Fruit fly (Drosophila melanogaster) whole organism, embryonic: ENCODE data around the gene klu.

Experiments
- Atf6 ChIP-seq: fragments of 200-800 bp; sonication (Bioruptor generic); IDR thresholded peaks from 2 replicates; pipeline ENCODE4 v1.3.6; 2022; ENCODE audit warnings: missing biosample characterization, missing genetic modification characterization
- Bdp1 ChIP-seq: fragments of 200-800 bp; sonication (Bioruptor generic); optimal IDR thresholded peaks from 3 replicates; lab custom pipeline; 2016; ENCODE audit warnings: missing biosample characterization, missing genetic modification characterization
- CG10431 ChIP-seq: fragments of 200-800 bp; sonication (Bioruptor generic); optimal IDR thresholded peaks from 3 replicates; lab custom pipeline; 2018; ENCODE audit warnings: missing biosample characterization, mild to moderate bottlenecking, missing genetic modification characterization
- CG10979 ChIP-seq: fragments of 200-800 bp; sonication (Bioruptor generic); optimal IDR thresholded peaks from 2 replicates; lab custom pipeline; 2018; ENCODE audit warnings: missing biosample characterization, mild to moderate bottlenecking, missing genetic modification characterization, moderate library complexity
- CG11504 ChIP-seq: fragments of 200-800 bp; sonication (Bioruptor generic); optimal IDR thresholded peaks from 3 replicates; lab custom pipeline; 2019; ENCODE audit warnings: missing biosample characterization, mild to moderate bottlenecking, missing genetic modification characterization, moderate library complexity
- CG12071 ChIP-seq: fragments of 200-800 bp; sonication (Bioruptor generic); optimal IDR thresholded peaks from 3 replicates; lab custom pipeline; 2018; ENCODE audit warnings: missing biosample characterization, mild to moderate bottlenecking, missing genetic modification characterization
- CG12391 ChIP-seq: fragments of 200-800 bp; sonication (Bioruptor generic); optimal IDR thresholded peaks from 3 replicates; lab custom pipeline; 2018; ENCODE audit warnings: missing biosample characterization, mild to moderate bottlenecking, missing genetic modification characterization, moderate library complexity
- CG13287 ChIP-seq: fragments of 200-800 bp; sonication (Bioruptor generic); IDR thresholded peaks from 2 replicates; pipeline ENCODE4 v1.3.6; 2022; ENCODE audit warnings: missing biosample characterization, missing genetic modification characterization; ENCODE audit not compliant: partially characterized antibody
- CG13894 ChIP-seq: fragments of 200-800 bp; sonication (Bioruptor generic); optimal IDR thresholded peaks from 3 replicates; lab custom pipeline; 2018; ENCODE audit warnings: missing biosample characterization, mild to moderate bottlenecking, missing genetic modification characterization, moderate library complexity
- CG14667 ChIP-seq: fragments of 200-800 bp; sonication (Bioruptor generic); IDR thresholded peaks from 2 replicates; pipeline ENCODE4 v1.3.6; 2022; ENCODE audit warnings: missing biosample characterization, missing genetic modification characterization
- CG14710 ChIP-seq: fragments of 200-800 bp; sonication (Bioruptor generic); optimal IDR thresholded peaks from 3 replicates; lab custom pipeline; 2019; ENCODE audit warnings: missing biosample characterization, mild to moderate bottlenecking, missing genetic modification characterization, moderate library complexity
- CG14860 ChIP-seq: fragments of 200-800 bp; sonication (Bioruptor generic); IDR thresholded peaks from 3 replicates; pipeline ENCODE4 v1.3.6; 2022; ENCODE audit warnings: missing biosample characterization, missing genetic modification characterization; ENCODE audit not compliant: partially characterized antibody
- CG17829 ChIP-seq: fragments of 200-800 bp; optimal IDR thresholded peaks from 2 replicates; lab custom pipeline; 2019; ENCODE audit warnings: missing biosample characterization, mild to moderate bottlenecking, missing genetic modification characterization, moderate library complexity
- CG2875 ChIP-seq: fragments of 200-800 bp; sonication (Bioruptor generic); optimal IDR thresholded peaks from 2 replicates; lab custom pipeline; 2017; ENCODE audit warnings: missing biosample characterization, mild to moderate bottlenecking, missing genetic modification characterization, missing genetic modification reagents
- CG30403 ChIP-seq: fragments of 200-800 bp; sonication (Bioruptor generic); optimal IDR thresholded peaks from 3 replicates; lab custom pipeline; 2016; ENCODE audit warnings: missing biosample characterization, missing genetic modification characterization
- CG31441 ChIP-seq: fragments of 200-800 bp; sonication (Bioruptor generic); IDR thresholded peaks from 2 replicates; pipeline ENCODE4 v1.3.6; 2022; ENCODE audit warnings: missing biosample characterization, missing genetic modification characterization
- CG6689 ChIP-seq: fragments of 200-800 bp; sonication (Bioruptor generic); IDR thresholded peaks from 2 replicates; pipeline ENCODE4 v1.3.6; 2022; ENCODE audit warnings: missing biosample characterization, missing genetic modification characterization
- CG9727 ChIP-seq: fragments of 200-800 bp; sonication (Bioruptor generic); optimal IDR thresholded peaks from 3 replicates; lab custom pipeline; 2017; ENCODE audit warnings: missing biosample characterization, mild to moderate bottlenecking, missing genetic modification characterization
- Gsc ChIP-seq: fragments of 200-800 bp; sonication (Bioruptor generic); IDR thresholded peaks from 2 replicates; pipeline ENCODE4 v1.3.6; 2022; ENCODE audit warnings: missing biosample characterization, missing genetic modification characterization
- Hmr ChIP-seq: fragments of 200-800 bp; sonication (Bioruptor generic); optimal IDR thresholded peaks from 3 replicates; lab custom pipeline; 2017; ENCODE audit warnings: mild to moderate bottlenecking, missing biosample characterization, missing genetic modification reagents, missing genetic modification characterization
- Pdp1 ChIP-seq, 2 experiments: fragments of 200-800 bp; sonication (Bioruptor generic); optimal IDR thresholded peaks; 3 replicates each; lab custom pipeline; 2016; ENCODE audit warnings: missing biosample characterization in 2 of 2, missing genetic modification characterization in 2 of 2, mild to moderate bottlenecking in 1 of 2, moderate library complexity in 1 of 2
- Ravus ChIP-seq: fragments of 200-800 bp; sonication (Bioruptor generic); IDR thresholded peaks from 2 replicates; pipeline ENCODE4 v1.3.6; 2022; ENCODE audit warnings: missing biosample characterization, missing genetic modification characterization
- Sox102F ChIP-seq: fragments of 200-800 bp; sonication (Bioruptor generic); optimal IDR thresholded peaks from 2 replicates; lab custom pipeline; 2018; ENCODE audit warnings: missing biosample characterization, mild to moderate bottlenecking, missing genetic modification characterization, moderate library complexity
- Xbp1 ChIP-seq: fragments of 200-800 bp; sonication (Bioruptor generic); optimal IDR thresholded peaks from 3 replicates; lab custom pipeline; 2016; ENCODE audit warnings: missing biosample characterization, mild to moderate bottlenecking, missing genetic modification characterization
- Xrp1 ChIP-seq: fragments of 200-800 bp; sonication (Bioruptor generic); IDR thresholded peaks from 2 replicates; pipeline ENCODE4 v1.3.6; 2022; ENCODE audit warnings: missing biosample characterization, missing genetic modification characterization
- ac ChIP-seq: fragments of 200-800 bp; sonication (Bioruptor generic); optimal IDR thresholded peaks from 3 replicates; lab custom pipeline; 2017; ENCODE audit warnings: missing biosample characterization, mild to moderate bottlenecking, missing genetic modification characterization
- bsh ChIP-seq, 2 experiments: fragments of 200-800 bp; sonication (Bioruptor generic); optimal IDR thresholded peaks; 2 replicates each; lab custom pipeline; 2017 to 2018; ENCODE audit warnings: mild to moderate bottlenecking in 2 of 2, missing biosample characterization in 2 of 2, missing genetic modification characterization in 2 of 2, moderate library complexity in 1 of 2
- cad ChIP-seq: fragments of >200 bp; optimal IDR thresholded peaks from 2 replicates; lab custom pipeline; 2017; ENCODE audit warnings: missing biosample characterization, missing genetic modification characterization
- dmrt11E ChIP-seq: fragments of 200-800 bp; sonication (Bioruptor generic); optimal IDR thresholded peaks from 3 replicates; lab custom pipeline; 2018; ENCODE audit warnings: missing biosample characterization, mild to moderate bottlenecking, missing genetic modification characterization, moderate library complexity
- gcm ChIP-seq: fragments of 200-800 bp; sonication (Bioruptor generic); optimal IDR thresholded peaks from 2 replicates; lab custom pipeline; 2019; ENCODE audit warnings: missing biosample characterization, mild to moderate bottlenecking, missing genetic modification characterization, moderate library complexity
- gem ChIP-seq: fragments of 200-800 bp; sonication (Bioruptor generic); optimal IDR thresholded peaks from 2 replicates; lab custom pipeline; 2019; ENCODE audit warnings: missing biosample characterization, mild to moderate bottlenecking, missing genetic modification characterization, moderate library complexity
- jigr1 ChIP-seq: fragments of 200-800 bp; sonication (Bioruptor generic); IDR thresholded peaks from 3 replicates; pipeline ENCODE4 v1.3.6; 2022; ENCODE audit warnings: missing biosample characterization, missing genetic modification characterization
- luna ChIP-seq: fragments of 200-800 bp; sonication (Bioruptor generic); optimal IDR thresholded peaks from 2 replicates; lab custom pipeline; 2016; ENCODE audit warnings: missing biosample characterization, missing genetic modification characterization
- nmo ChIP-seq: fragments of 200-800 bp; sonication (Bioruptor generic); optimal IDR thresholded peaks from 2 replicates; lab custom pipeline; 2018; ENCODE audit warnings: missing biosample characterization, mild to moderate bottlenecking, missing genetic modification characterization, moderate library complexity
- pum ChIP-seq: fragments of 200-800 bp; sonication (Bioruptor generic); optimal IDR thresholded peaks from 2 replicates; lab custom pipeline; 2016; ENCODE audit warnings: missing biosample characterization, missing genetic modification characterization
- sens ChIP-seq: fragments of 200-800 bp; sonication (Bioruptor generic); peaks from one replicate; lab custom pipeline; 2016; ENCODE audit warnings: missing biosample characterization, missing genetic modification characterization
- ssp ChIP-seq: fragments of 200-800 bp; sonication (Bioruptor generic); IDR thresholded peaks from 2 replicates; pipeline ENCODE4 v1.3.6; 2022; ENCODE audit warnings: missing biosample characterization, missing genetic modification characterization
- vfl ChIP-seq: fragments of 200-800 bp; sonication (Bioruptor generic); optimal IDR thresholded peaks from 2 replicates; lab custom pipeline; 2016; ENCODE audit warnings: missing biosample characterization, missing genetic modification characterization
- zfh1 ChIP-seq: fragments of 200-800 bp; sonication (Bioruptor generic); IDR thresholded peaks from 3 replicates; pipeline ENCODE4 v1.3.6; 2022; ENCODE audit warnings: missing biosample characterization, missing genetic modification characterization

Gene klu

DNA sequence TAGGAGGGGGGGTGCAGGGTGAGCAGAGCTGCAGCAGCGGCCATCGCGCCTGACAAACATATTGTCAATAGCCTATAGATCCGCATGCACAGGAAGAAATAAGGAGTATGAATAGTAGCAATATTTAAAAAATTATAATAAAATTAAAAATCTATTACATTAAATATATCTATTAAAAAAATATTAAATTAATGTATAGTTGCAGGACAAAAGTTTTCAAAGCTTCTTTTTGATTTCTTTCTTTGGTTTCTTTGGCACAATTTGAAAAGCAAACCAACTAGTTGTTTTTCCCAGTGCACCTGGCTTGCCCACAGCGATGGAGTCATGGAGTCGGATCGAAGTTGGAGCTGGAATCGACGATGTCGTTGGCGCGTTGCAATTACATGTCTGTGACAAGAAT, 22.8 kb upstream of the klu start (continued):
- TF ChIP-seq nmo (GFP tag; lab: Kevin White, UChicago) (peak; percentile 10), CG2875 (no peak), ssp (GFP tag; lab: Robert Waterston, UW) (no peak), CG14860 (GFP tag; lab: Robert Waterston, UW) (no peak), CG11504 (peak; percentile 17), CG10979 (tag; lab: Kevin White, UChicago) (peak; percentile 55), Sox102F (GFP tag; lab: Kevin White, UChicago) (peak; percentile 3), dmrt11E (tag; lab: Kevin White, UChicago) (peak; percentile 59), ac (GFP tag; lab: Kevin White, UChicago) (no peak), CG9727 (GFP tag; lab: Kevin White, UChicago) (peak; percentile 38), CG13287 (GFP tag; lab: Robert Waterston, UW) (no peak), Hmr (GFP tag; lab: Kevin White, UChicago) (no peak), CG6689 (GFP tag; lab: Robert Waterston, UW) (0 out of 2 replicates have a peak, but pooled peaks have one; percentile 14), Xrp1 (GFP tag; lab: Robert Waterston, UW) (peak; percentile 47; the same call in 1 of the 2 replicates), sens (GFP tag; lab: Kevin White, UChicago) (peak; percentile 43), CG12071 (GFP tag; lab: Kevin White, UChicago) (no peak), Atf6 (no peak), gem (tag; lab: Kevin White, UChicago) (peak; percentile 41), CG14710 (tag; lab: Kevin White, UChicago) (peak; percentile 24), CG12391 (tag; lab: Kevin White, UChicago) (peak; percentile 30), zfh1 (peak; percentile 45; the same call in 1 of the 3 replicates), CG17829 (tag; lab: Kevin White, UChicago) (peak; percentile 33), Xbp1 (GFP tag; lab: Kevin White, UChicago) (peak; percentile 10), CG31441 (GFP tag; lab: Robert Waterston, UW) (peak; percentile 48), jigr1 (GFP tag; lab: Robert Waterston, UW) (no peak), Gsc (GFP tag; lab: Robert Waterston, UW) (no peak)

DNA sequence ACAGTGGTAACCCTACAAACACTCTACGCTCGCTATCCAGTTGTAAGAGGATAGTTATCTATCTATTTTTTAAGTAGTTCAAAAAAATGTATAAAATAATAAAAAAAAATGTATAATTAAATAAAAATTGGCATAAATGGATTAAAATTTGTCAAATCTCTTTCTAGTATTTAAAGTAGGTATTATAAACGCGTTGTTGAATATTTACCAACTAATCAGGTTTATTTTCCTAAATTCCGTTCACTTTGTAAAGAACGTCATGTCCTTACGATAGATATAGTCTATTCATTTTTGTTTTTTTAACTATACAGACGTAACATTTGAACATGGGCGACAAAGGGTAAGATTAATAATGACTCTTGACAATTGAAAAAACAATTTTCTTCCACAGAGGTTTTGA, 18.3 kb upstream of the klu start, which contains the start of gene CG32081:
Gene CG32081 (plus strand): TSS at position 301 of the 400 bp plus-strand sequence.
- no peak for TF ChIP-seq CG30403 (GFP tag; lab: Kevin White, UChicago)
- TF ChIP-seq CG14667, result no peak
- TF ChIP-seq pum, result no peak
- no peak for TF ChIP-seq gcm (GFP tag; lab: Kevin White, UChicago)
- no peak for TF ChIP-seq cad (GFP tag; lab: Kevin White, UChicago)
- TF ChIP-seq CG13894 (tag; lab: Kevin White, UChicago), result no peak
- TF ChIP-seq Bdp1 (GFP tag; lab: Kevin White, UChicago), result no peak
- no peak for TF ChIP-seq Pdp1 (GFP tag; optimal IDR thresholded peaks at IDR 0.05; lab: Kevin White, UChicago)
- no peak for TF ChIP-seq CG10431 (GFP tag; lab: Kevin White, UChicago)
- no peak for TF ChIP-seq CG14860 (GFP tag; lab: Robert Waterston, UW)
- no peak for TF ChIP-seq luna (GFP tag; lab: Kevin White, UChicago)
- TF ChIP-seq bsh (GFP tag; optimal IDR thresholded peaks at IDR 0.05; lab: Kevin White, UChicago), result no peak
- TF ChIP-seq Ravus (GFP tag; lab: Robert Waterston, UW), result no peak
- no peak for TF ChIP-seq vfl (GFP tag; lab: Kevin White, UChicago)
